Fruit fly (Drosophila melanogaster): ENCODE results near the gene mmm.
A peak's percentile ranks its signal among the peaks of the same experiment; 100 is the strongest.

mmm gene

dm6 chr3L:7592791-7593190, 9.5 kb downstream of the mmm start, which contains the start of gene Pura:
Gene Pura (plus strand): TSS chr3L:7593091.
- TF ChIP-seq dl (GFP tag; optimal IDR thresholded peaks at IDR 0.05; ENCODE audit: insufficient read depth in 1 of 2, partially characterized antibody in 2 of 2) (no peak), pan (optimal IDR thresholded peaks at IDR 0.05) (no peak), fru (GFP tag; optimal IDR thresholded peaks at IDR 0.05) (no peak), CG32264 (GFP tag; optimal IDR thresholded peaks at IDR 0.05) (no peak), Myc (optimal IDR thresholded peaks at IDR 0.05) (no peak), Vsx2 (GFP tag; optimal IDR thresholded peaks at IDR 0.05; ENCODE audit: partially characterized antibody) (no peak), psq (GFP tag; optimal IDR thresholded peaks at IDR 0.05) (no peak), Dif (GFP tag; optimal IDR thresholded peaks at IDR 0.05; ENCODE audit: partially characterized antibody) (no peak), Sp1 (GFP tag; optimal IDR thresholded peaks at IDR 0.05) (no peak), Mio (GFP tag; optimal IDR thresholded peaks at IDR 0.05) (no peak), CrebA (GFP tag; optimal IDR thresholded peaks at IDR 0.05; ENCODE audit: borderline replicate concordance) (no peak), sage (GFP tag; optimal IDR thresholded peaks at IDR 0.05) (no peak), Abd-B (GFP tag; optimal IDR thresholded peaks at IDR 0.05) (no peak), foxo (GFP tag; optimal IDR thresholded peaks at IDR 0.05) (no peak)

dm6 chr3L:7598329-7598728, 15.1 kb downstream of the mmm start:
- no peak for TF ChIP-seq ey (GFP tag; optimal IDR thresholded peaks at IDR 0.05)
- no peak for TF ChIP-seq sage (GFP tag; optimal IDR thresholded peaks at IDR 0.05)
- no peak for TF ChIP-seq N (GFP tag; optimal IDR thresholded peaks at IDR 0.05)
- no peak for TF ChIP-seq dmrt93B (GFP tag; optimal IDR thresholded peaks at IDR 0.05)
- no peak for TF ChIP-seq Hnf4 (GFP tag; optimal IDR thresholded peaks at IDR 0.05)
- TF ChIP-seq Dif (GFP tag; optimal IDR thresholded peaks at IDR 0.05; ENCODE audit: partially characterized antibody) = no peak
- TF ChIP-seq CrebA (GFP tag; optimal IDR thresholded peaks at IDR 0.05; ENCODE audit: borderline replicate concordance) = no peak
- TF ChIP-seq CG32264 (GFP tag; optimal IDR thresholded peaks at IDR 0.05) = no peak
- no peak for TF ChIP-seq woc (GFP tag; optimal IDR thresholded peaks at IDR 0.05)
- TF ChIP-seq Hr78 (GFP tag; optimal IDR thresholded peaks at IDR 0.05) = no peak
- TF ChIP-seq foxo (GFP tag; optimal IDR thresholded peaks at IDR 0.05) = no peak
- TF ChIP-seq usp (GFP tag; optimal IDR thresholded peaks at IDR 0.05) = no peak
- no peak for TF ChIP-seq sv (GFP tag; optimal IDR thresholded peaks at IDR 0.05)
- no peak for TF ChIP-seq dl (GFP tag; optimal IDR thresholded peaks at IDR 0.05; ENCODE audit: insufficient read depth in 1 of 2, partially characterized antibody in 2 of 2)

- TF ChIP-seq HLH106 (tag; optimal IDR thresholded peaks at IDR 0.05) (peak; percentile 72), Hnf4 (GFP tag; optimal IDR thresholded peaks at IDR 0.05) (peak; percentile 55), dmrt93B (GFP tag; optimal IDR thresholded peaks at IDR 0.05) (peak; percentile 32), Jra (GFP tag; optimal IDR thresholded peaks at IDR 0.05) (peak; percentile 30), sage (GFP tag; optimal IDR thresholded peaks at IDR 0.05) (peak; percentile 32), Vsx2 (GFP tag; optimal IDR thresholded peaks at IDR 0.05; ENCODE audit: partially characterized antibody) (no peak), N (GFP tag; optimal IDR thresholded peaks at IDR 0.05) (no peak), foxo (GFP tag; optimal IDR thresholded peaks at IDR 0.05) (peak in 1 of 2 experiments; percentile 76), tai (GFP tag; optimal IDR thresholded peaks at IDR 0.05) (peak; percentile 53), OdsH (GFP tag; optimal IDR thresholded peaks at IDR 0.05) (peak; percentile 61), psq (GFP tag; optimal IDR thresholded peaks at IDR 0.05) (peak; percentile 58), fru (GFP tag; optimal IDR thresholded peaks at IDR 0.05) (peak; percentile 77), brk (GFP tag; optimal IDR thresholded peaks at IDR 0.05) (peak; percentile 48), Rel (GFP tag; optimal IDR thresholded peaks at IDR 0.05) (no peak), Rel (tag; optimal IDR thresholded peaks at IDR 0.05) (no peak), rgr (GFP tag; optimal IDR thresholded peaks at IDR 0.05) (peak; percentile 64), CG32264 (GFP tag; optimal IDR thresholded peaks at IDR 0.05) (peak; percentile 23), CG9705 (GFP tag; optimal IDR thresholded peaks at IDR 0.05) (peak; percentile 24), Abd-B (GFP tag; optimal IDR thresholded peaks at IDR 0.05) (no peak), h (GFP tag; optimal IDR thresholded peaks at IDR 0.05) (peak; percentile 76), br (GFP tag; optimal IDR thresholded peaks at IDR 0.05) (peak; percentile 68), ey (GFP tag; optimal IDR thresholded peaks at IDR 0.05) (peak; percentile 66), dl (GFP tag; optimal IDR thresholded peaks at IDR 0.05; ENCODE audit: insufficient read depth in 1 of 2, partially characterized antibody in 2 of 2) (no peak), Sp1 (GFP tag; optimal IDR thresholded peaks at IDR 0.05) (peak; percentile 64), Myc (optimal IDR thresholded peaks at IDR 0.05) (no peak), CrebA (GFP tag; optimal IDR thresholded peaks at IDR 0.05; ENCODE audit: borderline replicate concordance) (no peak), woc (GFP tag; optimal IDR thresholded peaks at IDR 0.05) (peak; percentile 54)
These were observed 18.0 kb downstream of the mmm start for dm6 chr3L:7601122-7601841.

Data from whole organism, wandering third instar larva.